Worm (Caenorhabditis elegans) whole organism, late embryonic: ENCODE measurements around the gene F39G3.3.

Source experiments
- C08G9.2 ChIP-seq: sonication (generic microtip); optimal IDR thresholded peaks from 2 replicates; lab custom pipeline; 2016; ENCODE audit warnings: mild to moderate bottlenecking, missing genetic modification characterization, moderate library complexity, missing compliant biosample characterization
- C38D4.7 ChIP-seq: fragments of 200-800 bp; sonication (Bioruptor generic); optimal IDR thresholded peaks from 2 replicates; lab custom pipeline; 2018; ENCODE audit warnings: mild to moderate bottlenecking, missing genetic modification characterization, moderate library complexity, missing compliant biosample characterization
- K09A11.1 ChIP-seq: sonication (generic microtip); optimal IDR thresholded peaks from 2 replicates; lab custom pipeline; 2017; ENCODE audit warnings: antibody characterized with exemption, mild to moderate bottlenecking, missing genetic modification characterization, missing compliant biosample characterization; ENCODE audit not compliant: insufficient read depth
- T23F11.4 ChIP-seq: fragments of 200-800 bp; sonication (Bioruptor generic); optimal IDR thresholded peaks from 2 replicates; lab custom pipeline; 2018; ENCODE audit warnings: mild to moderate bottlenecking, missing genetic modification characterization, missing compliant biosample characterization
- Y22D7AL.16 ChIP-seq: sonication (generic microtip); optimal IDR thresholded peaks from 2 replicates; lab custom pipeline; 2016; ENCODE audit warnings: missing genetic modification characterization, missing compliant biosample characterization
- ama-1 ChIP-seq: fragments of 150-350 bp; optimal IDR thresholded peaks from 2 replicates; lab custom pipeline; 2014
- ceh-18 ChIP-seq: sonication (generic microtip); optimal IDR thresholded peaks from 2 replicates; lab custom pipeline; 2016; ENCODE audit warnings: missing genetic modification characterization, missing compliant biosample characterization
- ceh-22 ChIP-seq: sonication (generic microtip); optimal IDR thresholded peaks from 2 replicates; lab custom pipeline; 2017; ENCODE audit warnings: missing biosample characterization, missing genetic modification characterization
- ceh-24 ChIP-seq: sonication (generic microtip); optimal IDR thresholded peaks from 2 replicates; lab custom pipeline; 2016; ENCODE audit warnings: mild to moderate bottlenecking, missing genetic modification characterization, missing compliant biosample characterization
- ceh-30 ChIP-seq: fragments of 150-350 bp; optimal IDR thresholded peaks from 2 replicates; lab custom pipeline; 2014; ENCODE audit warnings: missing biosample characterization, missing genetic modification characterization
- ceh-31 ChIP-seq: sonication (generic microtip); optimal IDR thresholded peaks from 2 replicates; lab custom pipeline; 2016; ENCODE audit warnings: missing genetic modification characterization, missing compliant biosample characterization
- ceh-34 ChIP-seq: sonication (generic microtip); optimal IDR thresholded peaks from 2 replicates; lab custom pipeline; 2016; ENCODE audit warnings: mild to moderate bottlenecking, missing genetic modification characterization, missing compliant biosample characterization
- ceh-45 ChIP-seq: fragments of 200-800 bp; sonication (Bioruptor generic); IDR thresholded peaks from 2 replicates; pipeline ENCODE4 v1.3.6; 2022; ENCODE audit warnings: missing genetic modification reagents, missing genetic modification characterization, missing compliant biosample characterization
- ceh-9 ChIP-seq: sonication (generic microtip); optimal IDR thresholded peaks from 2 replicates; lab custom pipeline; 2016; ENCODE audit warnings: mild to moderate bottlenecking, missing genetic modification characterization, inconsistent platforms, missing compliant biosample characterization
- che-1 ChIP-seq: sonication (generic microtip); optimal IDR thresholded peaks from 2 replicates; lab custom pipeline; 2016; ENCODE audit warnings: mild to moderate bottlenecking, missing genetic modification characterization, missing compliant biosample characterization
- dmd-4 ChIP-seq: sonication (generic microtip); optimal IDR thresholded peaks from 2 replicates; lab custom pipeline; 2016; ENCODE audit warnings: borderline replicate concordance, missing genetic modification characterization, missing compliant biosample characterization
- dve-1 ChIP-seq: sonication (generic microtip); optimal IDR thresholded peaks from 2 replicates; lab custom pipeline; 2017; ENCODE audit warnings: antibody characterized with exemption, mild to moderate bottlenecking, missing genetic modification characterization, missing compliant biosample characterization
- elt-2 ChIP-seq: sonication (generic microtip); optimal IDR thresholded peaks from 2 replicates; lab custom pipeline; 2016; ENCODE audit warnings: missing genetic modification reagents, missing genetic modification characterization, missing compliant biosample characterization
- elt-4 ChIP-seq: sonication (generic microtip); optimal IDR thresholded peaks from 2 replicates; lab custom pipeline; 2016; ENCODE audit warnings: missing genetic modification characterization, missing compliant biosample characterization
- eyg-1 ChIP-seq: sonication (generic microtip); optimal IDR thresholded peaks from 2 replicates; lab custom pipeline; 2016; ENCODE audit warnings: missing genotype, missing genetic modification characterization, missing compliant biosample characterization
- fkh-10 ChIP-seq: fragments of 150-350 bp; optimal IDR thresholded peaks from 2 replicates; lab custom pipeline; 2014; ENCODE audit warnings: missing biosample characterization, missing genetic modification reagents, missing genetic modification characterization
- fkh-6 ChIP-seq: sonication (generic microtip); optimal IDR thresholded peaks from 2 replicates; lab custom pipeline; 2016; ENCODE audit warnings: missing genetic modification characterization, missing compliant biosample characterization
- hlh-13 ChIP-seq: fragments of 200-800 bp; sonication (Bioruptor generic); optimal IDR thresholded peaks from 2 replicates; lab custom pipeline; 2018; ENCODE audit warnings: mild to moderate bottlenecking, missing genetic modification characterization, missing compliant biosample characterization
- hlh-15 ChIP-seq: sonication (generic microtip); optimal IDR thresholded peaks from 2 replicates; lab custom pipeline; 2016; ENCODE audit warnings: missing genetic modification characterization, missing compliant biosample characterization
- hlh-30 ChIP-seq: sonication (generic microtip); optimal IDR thresholded peaks from 2 replicates; lab custom pipeline; 2017; ENCODE audit warnings: antibody characterized with exemption, missing genetic modification characterization, missing compliant biosample characterization; ENCODE audit not compliant: insufficient read depth
- hlh-6 ChIP-seq: sonication (generic microtip); optimal IDR thresholded peaks from 2 replicates; lab custom pipeline; 2016; ENCODE audit warnings: missing genotype, missing genetic modification characterization, missing compliant biosample characterization
- hlh-8 ChIP-seq: sonication (generic microtip); optimal IDR thresholded peaks from 2 replicates; lab custom pipeline; 2016; ENCODE audit warnings: missing genotype, missing genetic modification characterization, missing compliant biosample characterization
- lim-6 ChIP-seq: sonication (generic microtip); optimal IDR thresholded peaks from 2 replicates; lab custom pipeline; 2016; ENCODE audit warnings: missing genetic modification characterization, missing compliant biosample characterization
- lin-11 ChIP-seq: fragments of 200-800 bp; sonication (Bioruptor generic); optimal IDR thresholded peaks from 2 replicates; lab custom pipeline; 2018; ENCODE audit warnings: mild to moderate bottlenecking, missing genetic modification characterization, missing compliant biosample characterization
- madf-2 ChIP-seq: sonication (generic microtip); optimal IDR thresholded peaks from 2 replicates; lab custom pipeline; 2017; ENCODE audit warnings: missing genetic modification characterization, missing compliant biosample characterization
- nfya-1 ChIP-seq: sonication (generic microtip); optimal IDR thresholded peaks from 2 replicates; lab custom pipeline; 2017; ENCODE audit warnings: missing genetic modification characterization, mild to moderate bottlenecking, missing compliant biosample characterization, antibody characterized with exemption, moderate library complexity
- nhr-11 ChIP-seq: fragments of 150-350 bp; optimal IDR thresholded peaks from 2 replicates; lab custom pipeline; 2014; ENCODE audit warnings: missing biosample characterization, missing genetic modification characterization
- npax-4 ChIP-seq: sonication (generic microtip); optimal IDR thresholded peaks from 2 replicates; lab custom pipeline; 2016; ENCODE audit warnings: missing genetic modification characterization, missing compliant biosample characterization
- odd-2 ChIP-seq: sonication (generic microtip); optimal IDR thresholded peaks from 2 replicates; lab custom pipeline; 2017; ENCODE audit warnings: antibody characterized with exemption, mild to moderate bottlenecking, missing genetic modification characterization, missing compliant biosample characterization
- pag-3 ChIP-seq: sonication (generic microtip); optimal IDR thresholded peaks from 2 replicates; lab custom pipeline; 2016; ENCODE audit warnings: missing compliant biosample characterization, missing genetic modification characterization, borderline replicate concordance
- pat-9 ChIP-seq: fragments of 200-800 bp; sonication (Bioruptor generic); optimal IDR thresholded peaks from 2 replicates; lab custom pipeline; 2018; ENCODE audit warnings: mild to moderate bottlenecking, missing genetic modification characterization, moderate library complexity, missing compliant biosample characterization
- pqm-1 ChIP-seq: sonication (generic microtip); optimal IDR thresholded peaks from 2 replicates; lab custom pipeline; 2016; ENCODE audit warnings: missing genetic modification characterization, missing compliant biosample characterization
- ref-2 ChIP-seq: sonication (generic microtip); optimal IDR thresholded peaks from 2 replicates; lab custom pipeline; 2016; ENCODE audit warnings: missing genetic modification characterization, missing compliant biosample characterization
- rnt-1 ChIP-seq: sonication (generic microtip); optimal IDR thresholded peaks from 2 replicates; lab custom pipeline; 2016; ENCODE audit warnings: missing genetic modification characterization, missing compliant biosample characterization
- sox-2 ChIP-seq: fragments of 200-800 bp; sonication (Bioruptor generic); IDR thresholded peaks from 2 replicates; pipeline ENCODE4 v1.3.6; 2022; ENCODE audit warnings: missing genetic modification reagents, missing genetic modification characterization, missing compliant biosample characterization
- sox-4 ChIP-seq: sonication (generic microtip); optimal IDR thresholded peaks from 2 replicates; lab custom pipeline; 2017; ENCODE audit warnings: mild to moderate bottlenecking, missing genetic modification characterization, inconsistent platforms, missing compliant biosample characterization
- syd-9 ChIP-seq: sonication (generic microtip); optimal IDR thresholded peaks from 2 replicates; lab custom pipeline; 2016; ENCODE audit warnings: mild to moderate bottlenecking, missing genetic modification characterization, moderate library complexity, missing compliant biosample characterization
- tbx-2 ChIP-seq: sonication (generic microtip); optimal IDR thresholded peaks from 2 replicates; lab custom pipeline; 2016; ENCODE audit warnings: missing genetic modification characterization, missing compliant biosample characterization
- tbx-7 ChIP-seq: sonication (generic microtip); optimal IDR thresholded peaks from 2 replicates; lab custom pipeline; 2016; ENCODE audit warnings: missing genotype, missing genetic modification characterization, missing compliant biosample characterization
- ttx-3 ChIP-seq: sonication (generic microtip); optimal IDR thresholded peaks from 2 replicates; lab custom pipeline; 2016; ENCODE audit warnings: missing genetic modification reagents, missing genetic modification characterization, missing compliant biosample characterization
- unc-3 ChIP-seq, 2 experiments: fragments of 200-800 bp in 1 of 2; sonication (Bioruptor generic) in 1 of 2; sonication (generic microtip) in 1 of 2; conservative IDR thresholded peaks in 1 of 2; optimal IDR thresholded peaks in 1 of 2; 2 replicates each; pipeline versions ENCODE4 v1.3.6 to Lab custom; 2016 to 2022; ENCODE audit warnings: missing compliant biosample characterization in 2 of 2, missing genetic modification characterization in 2 of 2, missing genetic modification reagents in 1 of 2
- unc-42 ChIP-seq: sonication (generic microtip); optimal IDR thresholded peaks from 2 replicates; lab custom pipeline; 2016; ENCODE audit warnings: missing genotype, missing genetic modification characterization, missing compliant biosample characterization
- unc-86 ChIP-seq: sonication (generic microtip); optimal IDR thresholded peaks from 2 replicates; lab custom pipeline; 2016; ENCODE audit warnings: missing genetic modification characterization, missing compliant biosample characterization
- zip-5 ChIP-seq: sonication (generic microtip); optimal IDR thresholded peaks from 2 replicates; lab custom pipeline; 2016; ENCODE audit warnings: missing genetic modification characterization, missing compliant biosample characterization
- ztf-16 ChIP-seq: sonication (generic microtip); optimal IDR thresholded peaks from 2 replicates; lab custom pipeline; 2017; ENCODE audit warnings: missing genetic modification characterization, missing compliant biosample characterization

F39G3.3 gene

ce11 chrV:4731154-4731961 is at the start of gene F39G3.3:
Gene F39G3.3, plus strand, starts transcription at chrV:4731911.
- TF ChIP-seq syd-9 (tag; lab: Kevin White, UChicago), result peak; percentile 77
- no peak for TF ChIP-seq hlh-30 (tag; lab: Kevin White, UChicago)
- peak; percentile 86 for TF ChIP-seq ceh-34 (tag; lab: Kevin White, UChicago)
- peak; percentile 66 for TF ChIP-seq fkh-10 (GFP tag; lab: Kevin White, UChicago)
- TF ChIP-seq pag-3 (tag; lab: Kevin White, UChicago), result peak; percentile 2
- peak; percentile 70 for TF ChIP-seq dmd-4
- TF ChIP-seq eyg-1 (tag; lab: Kevin White, UChicago), result peak; percentile 75
- TF ChIP-seq sox-2 (GFP tag; lab: Robert Waterston, UW), result peak; percentile 82
- peak; percentile 54 for TF ChIP-seq tbx-7 (tag; lab: Kevin White, UChicago)
- peak; percentile 88 for TF ChIP-seq sox-4 (tag; lab: Kevin White, UChicago)
- TF ChIP-seq hlh-13 (GFP tag; lab: Kevin White, UChicago), result peak; percentile 70
- TF ChIP-seq elt-2 (tag; lab: Kevin White, UChicago), result peak; percentile 95
- TF ChIP-seq ceh-31 (tag; lab: Kevin White, UChicago), result peak; percentile 89
- peak; percentile 91 for TF ChIP-seq ttx-3
- peak; percentile 65 for TF ChIP-seq T23F11.4
- TF ChIP-seq Y22D7AL.16 (tag; lab: Kevin White, UChicago), result peak; percentile 54
- peak; percentile 83 for TF ChIP-seq fkh-6 (tag; lab: Kevin White, UChicago)
- peak; percentile 86 for TF ChIP-seq madf-2 (tag; lab: Kevin White, UChicago)
- peak; percentile 68 for TF ChIP-seq C08G9.2 (tag; lab: Kevin White, UChicago)
- TF ChIP-seq npax-4 (tag; lab: Kevin White, UChicago), result peak; percentile 80
- TF ChIP-seq ama-1 (lab: Kevin White, UChicago), result no peak
- TF ChIP-seq ceh-24 (tag; lab: Kevin White, UChicago), result peak; percentile 65
- no peak for TF ChIP-seq elt-4 (tag; lab: Kevin White, UChicago)
- TF ChIP-seq lin-11 (tag; lab: Kevin White, UChicago), result peak; percentile 78
- peak; percentile 89 for TF ChIP-seq hlh-8 (tag; lab: Kevin White, UChicago)
- peak; percentile 71 for TF ChIP-seq ref-2 (tag; lab: Kevin White, UChicago)
- peak; percentile 86 for TF ChIP-seq zip-5 (tag; lab: Kevin White, UChicago)
- TF ChIP-seq hlh-15 (tag; lab: Kevin White, UChicago), result peak; percentile 79
- TF ChIP-seq hlh-6 (tag; lab: Kevin White, UChicago), result peak; percentile 76
- TF ChIP-seq ceh-30, result peak; percentile 26
- no peak for TF ChIP-seq nhr-11
- peak; percentile 89 for TF ChIP-seq nfya-1 (tag; lab: Kevin White, UChicago)
- TF ChIP-seq unc-42 (tag; lab: Kevin White, UChicago), result peak; percentile 92
- peak; percentile 83 for TF ChIP-seq C38D4.7
- peak; percentile 62 for TF ChIP-seq lim-6 (tag; lab: Kevin White, UChicago)
- no peak for TF ChIP-seq pqm-1 (tag; lab: Kevin White, UChicago)
- peak; percentile 77 for TF ChIP-seq che-1 (tag; lab: Kevin White, UChicago)
- peak; percentile 58 for TF ChIP-seq ceh-18 (tag; lab: Kevin White, UChicago)
- TF ChIP-seq ceh-22 (tag; lab: Kevin White, UChicago), result no peak
- peak; percentile 74 for TF ChIP-seq ztf-16 (tag; lab: Kevin White, UChicago)
- peak; percentile 55 for TF ChIP-seq pat-9
- peak; percentile 89 for TF ChIP-seq tbx-2
- peak; percentile 93 for TF ChIP-seq unc-86 (tag; lab: Kevin White, UChicago)
- peak; percentile 90 for TF ChIP-seq odd-2 (tag; lab: Kevin White, UChicago)
- no peak; the same call in 1 of the 2 replicates for TF ChIP-seq unc-3 (GFP tag; conservative IDR thresholded peaks at IDR 0.05; lab: Robert Waterston, UW)
- TF ChIP-seq unc-3 (tag; optimal IDR thresholded peaks at IDR 0.05; lab: Kevin White, UChicago), result peak; percentile 87
- TF ChIP-seq ceh-45 (GFP tag; lab: Robert Waterston, UW), result peak; percentile 68
- no peak for TF ChIP-seq dve-1 (tag; lab: Kevin White, UChicago)
- TF ChIP-seq ceh-9 (tag; lab: Kevin White, UChicago), result no peak
- peak; percentile 80 for TF ChIP-seq K09A11.1 (tag; lab: Kevin White, UChicago)
- peak; percentile 82 for TF ChIP-seq rnt-1 (tag; lab: Kevin White, UChicago)
